Worm (Caenorhabditis elegans) whole organism, late embryonic: ENCODE measurements around the gene ubc-21.

Source experiments
- C08G9.2 ChIP-seq: sonication (generic microtip); optimal IDR thresholded peaks from 2 replicates; lab custom pipeline; 2016; ENCODE audit warnings: mild to moderate bottlenecking, missing genetic modification characterization, moderate library complexity, missing compliant biosample characterization
- F13H6.1 ChIP-seq: sonication (generic microtip); optimal IDR thresholded peaks from 2 replicates; lab custom pipeline; 2016; ENCODE audit warnings: missing genetic modification characterization, missing compliant biosample characterization
- ama-1 ChIP-seq: fragments of 150-350 bp; optimal IDR thresholded peaks from 2 replicates; lab custom pipeline; 2014
- ceh-2 ChIP-seq: sonication (generic microtip); optimal IDR thresholded peaks from 2 replicates; lab custom pipeline; 2016; ENCODE audit warnings: missing genotype, missing genetic modification characterization, missing compliant biosample characterization
- ceh-31 ChIP-seq: sonication (generic microtip); optimal IDR thresholded peaks from 2 replicates; lab custom pipeline; 2016; ENCODE audit warnings: missing genetic modification characterization, missing compliant biosample characterization
- ceh-34 ChIP-seq: sonication (generic microtip); optimal IDR thresholded peaks from 2 replicates; lab custom pipeline; 2016; ENCODE audit warnings: mild to moderate bottlenecking, missing genetic modification characterization, missing compliant biosample characterization
- ceh-6 ChIP-seq: fragments of 200-800 bp; sonication (Bioruptor generic); optimal IDR thresholded peaks from 2 replicates; lab custom pipeline; 2018; ENCODE audit warnings: mild to moderate bottlenecking, missing genetic modification characterization, missing compliant biosample characterization
- dmd-4 ChIP-seq: sonication (generic microtip); optimal IDR thresholded peaks from 2 replicates; lab custom pipeline; 2016; ENCODE audit warnings: borderline replicate concordance, missing genetic modification characterization, missing compliant biosample characterization
- unc-3 ChIP-seq, 2 experiments: fragments of 200-800 bp in 1 of 2; sonication (Bioruptor generic) in 1 of 2; sonication (generic microtip) in 1 of 2; conservative IDR thresholded peaks in 1 of 2; optimal IDR thresholded peaks in 1 of 2; 2 replicates each; pipeline versions ENCODE4 v1.3.6 to Lab custom; 2016 to 2022; ENCODE audit warnings: missing compliant biosample characterization in 2 of 2, missing genetic modification characterization in 2 of 2, missing genetic modification reagents in 1 of 2
- unc-86 ChIP-seq: sonication (generic microtip); optimal IDR thresholded peaks from 2 replicates; lab custom pipeline; 2016; ENCODE audit warnings: missing genetic modification characterization, missing compliant biosample characterization

DNA sequence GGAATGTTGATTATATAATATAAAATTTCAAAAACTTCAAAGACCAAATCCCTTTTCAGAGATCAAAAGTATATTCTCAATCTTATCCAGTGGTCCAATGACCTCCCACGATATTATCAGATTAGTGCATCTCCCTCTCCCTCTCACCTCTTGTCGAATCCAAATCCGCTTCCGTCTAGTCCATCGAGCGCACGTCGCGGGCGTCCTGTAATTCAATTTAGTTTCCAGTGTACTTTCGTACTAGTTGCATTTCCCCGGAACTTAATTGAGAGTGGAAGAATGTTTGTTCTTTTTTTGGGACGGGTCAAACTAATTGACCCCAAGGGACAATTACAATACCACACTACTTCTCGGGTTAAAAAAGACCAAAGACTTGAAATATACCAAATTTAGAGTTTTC is 49.4 kb downstream of the ubc-21 start:
- no peak for TF ChIP-seq F13H6.1 (tag; lab: Kevin White, UChicago)
- TF ChIP-seq ceh-31 (tag; lab: Kevin White, UChicago), result peak; percentile 30
- TF ChIP-seq ama-1 (lab: Kevin White, UChicago), result no peak
- no peak for TF ChIP-seq ceh-34 (tag; lab: Kevin White, UChicago)
- TF ChIP-seq ceh-2, result no peak
- TF ChIP-seq unc-3 (GFP tag; conservative IDR thresholded peaks at IDR 0.05; lab: Robert Waterston, UW), result no peak
- no peak for TF ChIP-seq unc-3 (tag; optimal IDR thresholded peaks at IDR 0.05; lab: Kevin White, UChicago)
- no peak for TF ChIP-seq dmd-4
- TF ChIP-seq C08G9.2 (tag; lab: Kevin White, UChicago), result no peak
- TF ChIP-seq ceh-6 (GFP tag; lab: Kevin White, UChicago), result no peak
- no peak for TF ChIP-seq unc-86 (tag; lab: Kevin White, UChicago)
